Worm (Caenorhabditis elegans) whole organism, mixed stage, embryonic: ENCODE data around the gene C54D2.6.

Experiments
- elt-1 ChIP-seq: sonication (generic microtip); optimal IDR thresholded peaks from 2 replicates; lab custom pipeline; 2017; ENCODE audit warnings: missing genetic modification characterization, mild to moderate bottlenecking, missing compliant biosample characterization, antibody characterized with exemption, moderate library complexity, borderline replicate concordance; ENCODE audit not compliant: insufficient read depth
- ham-2 ChIP-seq: fragments of 200-800 bp; sonication (Bioruptor generic); optimal IDR thresholded peaks from 2 replicates; lab custom pipeline; 2018; ENCODE audit warnings: mild to moderate bottlenecking, missing genetic modification characterization, missing compliant biosample characterization
- hlh-1 ChIP-seq: fragments of 150-350 bp; optimal IDR thresholded peaks from 2 replicates; lab custom pipeline; 2014; ENCODE audit warnings: missing biosample characterization, missing genetic modification reagents, missing genetic modification characterization
- lin-13 ChIP-seq: fragments of 150-350 bp; optimal IDR thresholded peaks from 2 replicates; lab custom pipeline; 2014; ENCODE audit warnings: missing biosample characterization, missing genetic modification characterization
- nhr-237 ChIP-seq: fragments of 150-350 bp; optimal IDR thresholded peaks from 2 replicates; lab custom pipeline; 2014; ENCODE audit warnings: missing biosample characterization, missing genetic modification characterization
- nhr-28 ChIP-seq: fragments of 150-350 bp; optimal IDR thresholded peaks from 2 replicates; lab custom pipeline; 2014; ENCODE audit warnings: missing biosample characterization, missing genetic modification characterization
- pha-4 ChIP-seq: fragments of 150-350 bp; optimal IDR thresholded peaks from 2 replicates; lab custom pipeline; 2018; ENCODE audit warnings: missing biosample characterization, missing genetic modification reagents, missing genetic modification characterization
- snpc-4 ChIP-seq: fragments of 150-350 bp; optimal IDR thresholded peaks from 2 replicates; lab custom pipeline; 2014; ENCODE audit warnings: missing biosample characterization, missing genetic modification characterization

- TF ChIP-seq nhr-237 (tag; lab: Kevin White, UChicago) (no peak), snpc-4 (tag; lab: Kevin White, UChicago) (no peak), ham-2 (no peak), nhr-28 (tag; lab: Kevin White, UChicago) (no peak), elt-1 (tag; lab: Kevin White, UChicago) (no peak), hlh-1 (tag; lab: Kevin White, UChicago) (no peak), lin-13 (tag; lab: Kevin White, UChicago) (no peak), pha-4 (no peak)
These were observed 30.8 kb downstream of the C54D2.6 start, which contains the start of the genes sek-1 and R03G5.6 for ce11 chrX:7816434-7816974.
